Worm (Caenorhabditis elegans) whole organism, late embryonic: Measurements from ENCODE around the gene bath-33.

Experiments used
- F13H6.1 ChIP-seq: sonication (generic microtip); optimal IDR thresholded peaks from 2 replicates; lab custom pipeline; 2016; ENCODE audit warnings: missing genetic modification characterization, missing compliant biosample characterization
- K02D7.2 ChIP-seq: sonication (generic microtip); optimal IDR thresholded peaks from 2 replicates; lab custom pipeline; 2017; ENCODE audit warnings: mild to moderate bottlenecking, missing genetic modification characterization, missing compliant biosample characterization
- K09A11.1 ChIP-seq: sonication (generic microtip); optimal IDR thresholded peaks from 2 replicates; lab custom pipeline; 2017; ENCODE audit warnings: antibody characterized with exemption, mild to moderate bottlenecking, missing genetic modification characterization, missing compliant biosample characterization; ENCODE audit not compliant: insufficient read depth
- ama-1 ChIP-seq: fragments of 150-350 bp; optimal IDR thresholded peaks from 2 replicates; lab custom pipeline; 2014
- ceh-31 ChIP-seq: sonication (generic microtip); optimal IDR thresholded peaks from 2 replicates; lab custom pipeline; 2016; ENCODE audit warnings: missing genetic modification characterization, missing compliant biosample characterization
- ceh-48 ChIP-seq: sonication (generic microtip); optimal IDR thresholded peaks from 2 replicates; lab custom pipeline; 2016; ENCODE audit warnings: missing genetic modification characterization, inconsistent platforms, missing compliant biosample characterization
- dmd-4 ChIP-seq: sonication (generic microtip); optimal IDR thresholded peaks from 2 replicates; lab custom pipeline; 2016; ENCODE audit warnings: borderline replicate concordance, missing genetic modification characterization, missing compliant biosample characterization
- dve-1 ChIP-seq: sonication (generic microtip); optimal IDR thresholded peaks from 2 replicates; lab custom pipeline; 2017; ENCODE audit warnings: antibody characterized with exemption, mild to moderate bottlenecking, missing genetic modification characterization, missing compliant biosample characterization
- elt-2 ChIP-seq: sonication (generic microtip); optimal IDR thresholded peaks from 2 replicates; lab custom pipeline; 2016; ENCODE audit warnings: missing genetic modification reagents, missing genetic modification characterization, missing compliant biosample characterization
- ets-4 ChIP-seq: sonication (generic microtip); optimal IDR thresholded peaks from 2 replicates; lab custom pipeline; 2016; ENCODE audit warnings: missing genetic modification characterization, missing compliant biosample characterization
- eyg-1 ChIP-seq: sonication (generic microtip); optimal IDR thresholded peaks from 2 replicates; lab custom pipeline; 2016; ENCODE audit warnings: missing genotype, missing genetic modification characterization, missing compliant biosample characterization
- fkh-10 ChIP-seq: fragments of 150-350 bp; optimal IDR thresholded peaks from 2 replicates; lab custom pipeline; 2014; ENCODE audit warnings: missing biosample characterization, missing genetic modification reagents, missing genetic modification characterization
- fkh-6 ChIP-seq: sonication (generic microtip); optimal IDR thresholded peaks from 2 replicates; lab custom pipeline; 2016; ENCODE audit warnings: missing genetic modification characterization, missing compliant biosample characterization
- gmeb-2 ChIP-seq: sonication (generic microtip); optimal IDR thresholded peaks from 2 replicates; lab custom pipeline; 2016; ENCODE audit warnings: missing genetic modification characterization, inconsistent platforms, missing compliant biosample characterization
- hlh-13 ChIP-seq: fragments of 200-800 bp; sonication (Bioruptor generic); optimal IDR thresholded peaks from 2 replicates; lab custom pipeline; 2018; ENCODE audit warnings: mild to moderate bottlenecking, missing genetic modification characterization, missing compliant biosample characterization
- hlh-15 ChIP-seq: sonication (generic microtip); optimal IDR thresholded peaks from 2 replicates; lab custom pipeline; 2016; ENCODE audit warnings: missing genetic modification characterization, missing compliant biosample characterization
- hlh-6 ChIP-seq: sonication (generic microtip); optimal IDR thresholded peaks from 2 replicates; lab custom pipeline; 2016; ENCODE audit warnings: missing genotype, missing genetic modification characterization, missing compliant biosample characterization
- hlh-8 ChIP-seq: sonication (generic microtip); optimal IDR thresholded peaks from 2 replicates; lab custom pipeline; 2016; ENCODE audit warnings: missing genotype, missing genetic modification characterization, missing compliant biosample characterization
- nfya-1 ChIP-seq: sonication (generic microtip); optimal IDR thresholded peaks from 2 replicates; lab custom pipeline; 2017; ENCODE audit warnings: missing genetic modification characterization, mild to moderate bottlenecking, missing compliant biosample characterization, antibody characterized with exemption, moderate library complexity
- odd-2 ChIP-seq: sonication (generic microtip); optimal IDR thresholded peaks from 2 replicates; lab custom pipeline; 2017; ENCODE audit warnings: antibody characterized with exemption, mild to moderate bottlenecking, missing genetic modification characterization, missing compliant biosample characterization
- pag-3 ChIP-seq: sonication (generic microtip); optimal IDR thresholded peaks from 2 replicates; lab custom pipeline; 2016; ENCODE audit warnings: missing compliant biosample characterization, missing genetic modification characterization, borderline replicate concordance
- pat-9 ChIP-seq: fragments of 200-800 bp; sonication (Bioruptor generic); optimal IDR thresholded peaks from 2 replicates; lab custom pipeline; 2018; ENCODE audit warnings: mild to moderate bottlenecking, missing genetic modification characterization, moderate library complexity, missing compliant biosample characterization
- pqm-1 ChIP-seq: sonication (generic microtip); optimal IDR thresholded peaks from 2 replicates; lab custom pipeline; 2016; ENCODE audit warnings: missing genetic modification characterization, missing compliant biosample characterization
- pros-1 ChIP-seq: fragments of 150-350 bp; optimal IDR thresholded peaks from 2 replicates; lab custom pipeline; 2014; ENCODE audit warnings: missing biosample characterization, missing genetic modification reagents, missing genetic modification characterization
- ref-2 ChIP-seq: sonication (generic microtip); optimal IDR thresholded peaks from 2 replicates; lab custom pipeline; 2016; ENCODE audit warnings: missing genetic modification characterization, missing compliant biosample characterization
- rnt-1 ChIP-seq: sonication (generic microtip); optimal IDR thresholded peaks from 2 replicates; lab custom pipeline; 2016; ENCODE audit warnings: missing genetic modification characterization, missing compliant biosample characterization
- sdc-2 ChIP-seq: sonication (generic microtip); optimal IDR thresholded peaks from 2 replicates; lab custom pipeline; 2016; ENCODE audit warnings: missing genotype, missing genetic modification characterization, missing compliant biosample characterization
- sox-2 ChIP-seq: fragments of 200-800 bp; sonication (Bioruptor generic); IDR thresholded peaks from 2 replicates; pipeline ENCODE4 v1.3.6; 2022; ENCODE audit warnings: missing genetic modification reagents, missing genetic modification characterization, missing compliant biosample characterization
- sox-4 ChIP-seq: sonication (generic microtip); optimal IDR thresholded peaks from 2 replicates; lab custom pipeline; 2017; ENCODE audit warnings: mild to moderate bottlenecking, missing genetic modification characterization, inconsistent platforms, missing compliant biosample characterization
- tbx-2 ChIP-seq: sonication (generic microtip); optimal IDR thresholded peaks from 2 replicates; lab custom pipeline; 2016; ENCODE audit warnings: missing genetic modification characterization, missing compliant biosample characterization
- zip-5 ChIP-seq: sonication (generic microtip); optimal IDR thresholded peaks from 2 replicates; lab custom pipeline; 2016; ENCODE audit warnings: missing genetic modification characterization, missing compliant biosample characterization
- ztf-16 ChIP-seq: sonication (generic microtip); optimal IDR thresholded peaks from 2 replicates; lab custom pipeline; 2017; ENCODE audit warnings: missing genetic modification characterization, missing compliant biosample characterization

The bath-33 gene

DNA sequence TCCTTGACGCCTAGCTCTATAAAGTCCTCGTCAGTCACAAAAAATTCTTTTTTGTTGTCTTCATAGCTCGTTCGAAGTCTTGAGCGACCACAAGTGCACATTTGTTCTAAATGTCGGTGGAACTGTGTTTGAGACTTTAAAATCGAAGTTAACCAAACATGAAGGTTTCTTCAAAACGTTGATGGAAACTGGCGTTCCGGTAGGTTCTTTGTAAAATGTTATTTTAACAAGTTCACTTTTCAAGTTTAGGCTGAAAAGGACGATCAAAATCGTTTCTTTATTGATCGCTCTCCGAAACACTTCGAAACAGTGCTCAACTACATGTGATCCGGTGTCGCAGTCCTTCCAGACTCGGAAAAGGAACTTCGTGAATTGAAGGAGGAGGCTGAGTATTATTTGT lies 18.6 kb upstream of the bath-33 start, which contains the start of gene fbxa-160:
fbxa-160 (minus strand) TSS at position 101 of the 400 bp plus-strand sequence.
- TF ChIP-seq ref-2 (tag; lab: Kevin White, UChicago) (no peak), hlh-13 (GFP tag; lab: Kevin White, UChicago) (no peak), pros-1 (tag; lab: Kevin White, UChicago) (no peak), zip-5 (tag; lab: Kevin White, UChicago) (no peak), K02D7.2 (tag; lab: Kevin White, UChicago) (no peak), tbx-2 (tag; lab: Kevin White, UChicago) (no peak), gmeb-2 (no peak), sox-4 (tag; lab: Kevin White, UChicago) (no peak), hlh-6 (no peak), pag-3 (tag; lab: Kevin White, UChicago) (no peak), hlh-15 (tag; lab: Kevin White, UChicago) (no peak), rnt-1 (tag; lab: Kevin White, UChicago) (no peak), sox-2 (GFP tag; lab: Robert Waterston, UW) (no peak), pat-9 (tag; lab: Kevin White, UChicago) (no peak), sdc-2 (tag; lab: Kevin White, UChicago) (no peak), ama-1 (lab: Kevin White, UChicago) (no peak), eyg-1 (no peak), fkh-6 (no peak), ztf-16 (tag; lab: Kevin White, UChicago) (no peak)

DNA sequence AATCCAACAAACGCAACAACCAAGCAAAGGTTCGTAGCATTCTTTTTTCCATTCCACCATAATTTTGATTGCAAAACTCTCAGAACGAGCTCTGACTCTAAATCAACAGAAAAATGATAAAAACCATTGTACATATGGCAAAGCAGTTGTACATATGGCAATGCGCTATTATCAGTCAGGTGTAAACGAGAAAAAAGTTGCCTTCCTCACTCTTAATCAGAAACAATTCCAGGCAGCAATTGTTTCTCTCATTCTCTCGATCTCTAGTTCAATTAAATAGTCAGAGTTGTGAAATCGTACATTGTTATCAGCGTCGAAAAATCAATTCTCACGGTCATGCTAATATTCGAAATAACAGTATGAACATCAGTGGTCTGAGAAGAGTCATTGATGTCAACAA lies 15.8 kb upstream of the bath-33 start:
- TF ChIP-seq F13H6.1 (tag; lab: Kevin White, UChicago) (no peak), elt-2 (tag; lab: Kevin White, UChicago) (peak; percentile 46), hlh-8 (tag; lab: Kevin White, UChicago) (no peak)

- no peak for TF ChIP-seq nfya-1 (tag; lab: Kevin White, UChicago)
- no peak for TF ChIP-seq ets-4 (tag; lab: Kevin White, UChicago)
- TF ChIP-seq fkh-10 (GFP tag; lab: Kevin White, UChicago), result no peak
- no peak for TF ChIP-seq gmeb-2
- TF ChIP-seq ceh-31, result no peak
- no peak for TF ChIP-seq eyg-1
- no peak for TF ChIP-seq rnt-1 (tag; lab: Kevin White, UChicago)
- no peak for TF ChIP-seq sox-2 (GFP tag; lab: Robert Waterston, UW)
These were observed 15.2 kb upstream of the bath-33 start, which contains the start of gene fbxa-158 for ce11 chrII:1621180-1621579. Gene fbxa-158, minus strand, starts transcription at chrII:1621280.

DNA sequence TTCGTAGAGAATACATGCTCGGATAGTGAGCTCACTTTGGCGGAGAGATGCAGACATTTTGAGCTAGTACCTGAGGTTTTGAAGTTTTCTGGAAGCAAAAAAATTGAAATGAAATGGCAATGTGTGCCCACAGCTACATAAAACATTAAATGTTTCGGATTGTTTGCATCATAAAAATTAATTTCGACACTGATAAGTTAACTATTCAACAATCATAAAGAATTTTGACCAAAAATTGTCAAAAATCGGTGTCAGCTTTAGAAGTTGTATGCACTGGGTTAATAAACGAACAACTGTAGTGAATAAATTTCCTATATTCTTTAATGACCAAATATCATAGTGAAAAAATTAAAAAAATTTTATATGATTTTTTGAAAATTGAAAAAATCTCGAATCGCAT lies 13.0 kb upstream of the bath-33 start, which contains the start of gene fbxa-166:
fbxa-166 (minus strand) TSS at position 101 of the 400 bp plus-strand sequence.
- TF ChIP-seq rnt-1 (tag; lab: Kevin White, UChicago) (no peak), K09A11.1 (tag; lab: Kevin White, UChicago) (no peak), ets-4 (tag; lab: Kevin White, UChicago) (no peak), dmd-4 (tag; lab: Kevin White, UChicago) (no peak), pag-3 (tag; lab: Kevin White, UChicago) (no peak), dve-1 (tag; lab: Kevin White, UChicago) (no peak)

DNA sequence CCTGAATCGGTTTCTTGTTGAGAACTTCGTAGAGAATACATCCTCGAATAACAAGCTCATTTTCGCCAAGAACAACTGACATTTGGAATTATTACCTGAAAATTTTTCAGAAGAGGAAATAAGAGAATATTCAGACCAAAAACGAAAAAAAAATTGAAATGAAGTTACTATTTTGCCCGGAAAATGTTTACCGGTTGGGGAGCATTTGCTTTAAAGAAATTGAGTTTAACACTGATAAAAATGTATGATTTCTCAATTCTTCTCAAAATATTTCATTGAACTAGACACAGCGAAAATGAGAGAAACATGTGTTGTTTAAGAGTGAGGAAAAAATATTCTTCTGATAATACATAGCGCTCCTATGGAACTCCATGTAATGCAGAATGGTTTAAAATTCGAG lies 10.4 kb upstream of the bath-33 start, which contains the start of gene fbxa-165:
fbxa-165 (minus strand) TSS at position 101 of the 400 bp plus-strand sequence.
- TF ChIP-seq pqm-1 (no peak), ceh-48 (tag; lab: Kevin White, UChicago) (no peak), gmeb-2 (no peak)

ce11 chrII:1613972-1614371 lies 8.0 kb upstream of the bath-33 start, which contains the start of gene fbxa-164:
Gene fbxa-164, minus strand, starts transcription at chrII:1614072.
- TF ChIP-seq odd-2 (tag; lab: Kevin White, UChicago), result no peak
